Worm (Caenorhabditis elegans) whole organism, L3 larva: ENCODE results near the gene C33F10.14.

Source experiments
- R02D3.7 ChIP-seq: fragments of 150-350 bp; optimal IDR thresholded peaks from 2 replicates; lab custom pipeline; 2014; ENCODE audit warnings: missing biosample characterization, missing genetic modification characterization
- ama-1 ChIP-seq: fragments of 150-350 bp; optimal IDR thresholded peaks from 2 replicates; lab custom pipeline; 2018
- ceh-16 ChIP-seq: sonication (generic microtip); optimal IDR thresholded peaks from 2 replicates; lab custom pipeline; 2017; ENCODE audit warnings: missing biosample characterization, missing genetic modification characterization
- ceh-28 ChIP-seq: fragments of 150-350 bp; optimal IDR thresholded peaks from 2 replicates; lab custom pipeline; 2014; ENCODE audit warnings: missing biosample characterization, missing genetic modification reagents, missing genetic modification characterization
- ceh-82 ChIP-seq: fragments of 150-350 bp; optimal IDR thresholded peaks from 2 replicates; lab custom pipeline; 2014; ENCODE audit warnings: missing biosample characterization, missing genetic modification characterization
- ceh-9 ChIP-seq: sonication (generic microtip); optimal IDR thresholded peaks from 2 replicates; lab custom pipeline; 2018; ENCODE audit warnings: missing biosample characterization, missing genetic modification characterization
- daf-12 ChIP-seq: fragments of 150-350 bp; optimal IDR thresholded peaks from 2 replicates; lab custom pipeline; 2014; ENCODE audit warnings: missing biosample characterization, missing genetic modification reagents, missing genetic modification characterization
- elt-1 ChIP-seq: fragments of 150-350 bp; optimal IDR thresholded peaks from 2 replicates; lab custom pipeline; 2014; ENCODE audit warnings: missing biosample characterization, missing genetic modification characterization
- elt-2 ChIP-seq: sonication (generic microtip); optimal IDR thresholded peaks from 2 replicates; lab custom pipeline; 2016; ENCODE audit warnings: missing genetic modification reagents, mild to moderate bottlenecking, missing genetic modification characterization, missing compliant biosample characterization
- elt-3 ChIP-seq, 3 experiments: fragments of 150-350 bp in 1 of 3; sonication (generic microtip) in 2 of 3; optimal IDR thresholded peaks; 2 replicates in 2 of 3; 4 replicates in 1 of 3; lab custom pipeline; 2014 to 2017; ENCODE audit warnings: missing biosample characterization in 3 of 3, missing genetic modification characterization in 3 of 3
- eor-1 ChIP-seq, 2 experiments: fragments of 150-350 bp; optimal IDR thresholded peaks; 2 replicates each; lab custom pipeline; 2014 to 2018; ENCODE audit warnings: missing biosample characterization in 2 of 2, missing genetic modification characterization in 2 of 2
- fkh-10 ChIP-seq: sonication (generic microtip); optimal IDR thresholded peaks from 2 replicates; lab custom pipeline; 2017; ENCODE audit warnings: missing biosample characterization, missing genetic modification reagents, missing genetic modification characterization
- fkh-2 ChIP-seq: fragments of 150-350 bp; optimal IDR thresholded peaks from 2 replicates; lab custom pipeline; 2014; ENCODE audit warnings: missing biosample characterization, missing genetic modification reagents, missing genetic modification characterization
- fos-1 ChIP-seq: fragments of 150-350 bp; optimal IDR thresholded peaks from 2 replicates; lab custom pipeline; 2014; ENCODE audit warnings: missing biosample characterization, missing genetic modification characterization
- hmg-11 ChIP-seq: sonication (generic microtip); optimal IDR thresholded peaks from 2 replicates; lab custom pipeline; 2016; ENCODE audit warnings: missing genetic modification characterization, missing compliant biosample characterization
- jun-1 ChIP-seq: fragments of 150-350 bp; optimal IDR thresholded peaks from 2 replicates; lab custom pipeline; 2014; ENCODE audit warnings: missing biosample characterization, missing genetic modification reagents, missing genetic modification characterization
- lin-15B ChIP-seq: fragments of 150-350 bp; optimal IDR thresholded peaks from 2 replicates; lab custom pipeline; 2014; ENCODE audit warnings: missing biosample characterization, missing genetic modification characterization
- lin-39 ChIP-seq: fragments of 150-350 bp; optimal IDR thresholded peaks from 2 replicates; lab custom pipeline; 2018; ENCODE audit warnings: missing biosample characterization, missing genetic modification reagents, missing genetic modification characterization
- mdl-1 ChIP-seq: fragments of 150-350 bp; optimal IDR thresholded peaks from 2 replicates; lab custom pipeline; 2014; ENCODE audit warnings: missing biosample characterization, missing genetic modification characterization
- mml-1 ChIP-seq: fragments of 150-350 bp; sonication (generic microtip); optimal IDR thresholded peaks from 3 replicates; lab custom pipeline; 2014; ENCODE audit warnings: missing biosample characterization, missing genetic modification characterization
- nfya-1 ChIP-seq: sonication (generic microtip); optimal IDR thresholded peaks from 2 replicates; lab custom pipeline; 2017; ENCODE audit warnings: missing genetic modification characterization, mild to moderate bottlenecking, missing compliant biosample characterization, antibody characterized with exemption, moderate library complexity; ENCODE audit not compliant: insufficient read depth
- nhr-11 ChIP-seq: fragments of 150-350 bp; optimal IDR thresholded peaks from 2 replicates; lab custom pipeline; 2014; ENCODE audit warnings: missing biosample characterization, missing genetic modification characterization
- nhr-12 ChIP-seq: fragments of 150-350 bp; optimal IDR thresholded peaks from 2 replicates; lab custom pipeline; 2014; ENCODE audit warnings: missing biosample characterization, missing genetic modification characterization
- nhr-23 ChIP-seq: fragments of 150-350 bp; optimal IDR thresholded peaks from 2 replicates; lab custom pipeline; 2014; ENCODE audit warnings: missing biosample characterization, missing genetic modification reagents, missing genetic modification characterization
- nhr-237 ChIP-seq: fragments of 150-350 bp; optimal IDR thresholded peaks from 2 replicates; lab custom pipeline; 2014; ENCODE audit warnings: missing biosample characterization, missing genetic modification characterization
- nhr-25 ChIP-seq: sonication (generic microtip); optimal IDR thresholded peaks from 2 replicates; lab custom pipeline; 2017; ENCODE audit warnings: missing biosample characterization, missing genetic modification characterization
- nhr-28 ChIP-seq: fragments of 150-350 bp; optimal IDR thresholded peaks from 2 replicates; lab custom pipeline; 2014; ENCODE audit warnings: missing biosample characterization, missing genetic modification characterization
- nhr-43 ChIP-seq: sonication (generic microtip); optimal IDR thresholded peaks from 2 replicates; lab custom pipeline; 2016; ENCODE audit warnings: mild to moderate bottlenecking, missing genetic modification characterization, missing compliant biosample characterization; ENCODE audit not compliant: poor library complexity, severe bottlenecking
- nhr-77 ChIP-seq: fragments of 150-350 bp; optimal IDR thresholded peaks from 2 replicates; lab custom pipeline; 2014; ENCODE audit warnings: missing biosample characterization, missing genetic modification characterization
- pha-4 ChIP-seq: fragments of 150-350 bp; optimal IDR thresholded peaks from 2 replicates; lab custom pipeline; 2014; ENCODE audit warnings: missing biosample characterization, missing genetic modification reagents, missing genetic modification characterization
- pqm-1 ChIP-seq: fragments of 150-350 bp; optimal IDR thresholded peaks from 2 replicates; lab custom pipeline; 2017; ENCODE audit warnings: missing biosample characterization, missing genetic modification characterization, inconsistent platforms
- sea-2 ChIP-seq: fragments of 150-350 bp; sonication (generic microtip); optimal IDR thresholded peaks from 4 replicates; lab custom pipeline; 2014; ENCODE audit warnings: missing biosample characterization, missing genetic modification reagents, missing genetic modification characterization
- skn-1 ChIP-seq: fragments of 150-350 bp; optimal IDR thresholded peaks from 2 replicates; lab custom pipeline; 2014; ENCODE audit warnings: missing biosample characterization, missing genetic modification characterization
- snpc-4 ChIP-seq: fragments of 150-350 bp; optimal IDR thresholded peaks from 2 replicates; lab custom pipeline; 2014; ENCODE audit warnings: missing biosample characterization, missing genetic modification characterization
- tbx-2 ChIP-seq: sonication (generic microtip); optimal IDR thresholded peaks from 2 replicates; lab custom pipeline; 2016; ENCODE audit warnings: mild to moderate bottlenecking, missing genetic modification characterization, missing compliant biosample characterization
- unc-39 ChIP-seq: sonication (generic microtip); optimal IDR thresholded peaks from 4 replicates; lab custom pipeline; 2017; ENCODE audit warnings: missing biosample characterization, missing genetic modification characterization
- zag-1 ChIP-seq: fragments of 150-350 bp; optimal IDR thresholded peaks from 2 replicates; lab custom pipeline; 2014; ENCODE audit warnings: missing biosample characterization, missing genetic modification characterization
- ztf-11 ChIP-seq: fragments of 150-350 bp; optimal IDR thresholded peaks from 2 replicates; lab custom pipeline; 2014; ENCODE audit warnings: missing biosample characterization, missing genetic modification characterization
- ztf-4 ChIP-seq: fragments of 150-350 bp; optimal IDR thresholded peaks from 2 replicates; lab custom pipeline; 2014; ENCODE audit warnings: missing biosample characterization, missing genetic modification characterization

Gene C33F10.14

ce11 chrII:4766284-4766683 lies 30.9 kb upstream of the C33F10.14 start, which contains the start of gene ttm-2:
Gene ttm-2 (minus strand): TSS chrII:4766384.
- TF ChIP-seq lin-15B (tag; lab: Kevin White, UChicago), result no peak

- TF ChIP-seq ceh-28, result peak; percentile 27
- no peak for TF ChIP-seq mdl-1 (tag; lab: Kevin White, UChicago)
- no peak for TF ChIP-seq skn-1 (tag; lab: Kevin White, UChicago)
- TF ChIP-seq nhr-23 (tag; lab: Kevin White, UChicago), result peak; percentile 35
- TF ChIP-seq sea-2 (GFP tag; lab: Kevin White, UChicago), result no peak
- TF ChIP-seq nhr-25, result peak; percentile 60
Measured at ce11 chrII:4767612-4768011, 29.6 kb upstream of the C33F10.14 start.

ce11 chrII:4769096-4769495 lies 28.1 kb upstream of the C33F10.14 start:
- TF ChIP-seq elt-2 (tag; lab: Kevin White, UChicago) (peak; percentile 87), unc-39 (tag; lab: Kevin White, UChicago) (no peak), pha-4 (tag; lab: Kevin White, UChicago) (peak; percentile 46), lin-15B (tag; lab: Kevin White, UChicago) (no peak), nhr-23 (tag; lab: Kevin White, UChicago) (peak; percentile 62), ztf-4 (tag; lab: Kevin White, UChicago) (no peak), daf-12 (tag; lab: Kevin White, UChicago) (no peak), fkh-10 (no peak), jun-1 (tag; lab: Kevin White, UChicago) (peak; percentile 39), nhr-25 (peak; percentile 59)

- TF ChIP-seq pha-4 (tag; lab: Kevin White, UChicago) (peak; percentile 69), mml-1 (tag; lab: Kevin White, UChicago) (no peak), ceh-82 (tag; lab: Kevin White, UChicago) (no peak), skn-1 (tag; lab: Kevin White, UChicago) (no peak), hmg-11 (tag; lab: Kevin White, UChicago) (no peak), elt-2 (tag; lab: Kevin White, UChicago) (peak; percentile 99), jun-1 (tag; lab: Kevin White, UChicago) (peak; percentile 24), ama-1 (lab: Kevin White, UChicago) (no peak), eor-1 (tag; optimal IDR thresholded peaks at IDR 0.05; lab: Kevin White, UChicago) (no peak), pqm-1 (tag; lab: Kevin White, UChicago) (peak; percentile 87), lin-15B (tag; lab: Kevin White, UChicago) (no peak), nhr-12 (tag; lab: Kevin White, UChicago) (no peak)
Measured at ce11 chrII:4769886-4770285, 27.3 kb upstream of the C33F10.14 start.

- TF ChIP-seq zag-1 (tag; lab: Kevin White, UChicago) (no peak), nhr-77 (tag; lab: Kevin White, UChicago) (no peak), ztf-11 (tag; lab: Kevin White, UChicago) (no peak), snpc-4 (no peak), eor-1 (tag; optimal IDR thresholded peaks at IDR 0.05; lab: Kevin White, UChicago) (no peak), fos-1 (tag; lab: Kevin White, UChicago) (no peak), jun-1 (tag; lab: Kevin White, UChicago) (no peak), tbx-2 (tag; lab: Kevin White, UChicago) (no peak), nhr-23 (tag; lab: Kevin White, UChicago) (no peak), nhr-28 (tag; lab: Kevin White, UChicago) (no peak), mml-1 (tag; lab: Kevin White, UChicago) (no peak), lin-39 (tag; lab: Kevin White, UChicago) (no peak)
Measured at ce11 chrII:4771282-4771681, 25.9 kb upstream of the C33F10.14 start, which contains the start of gene F26G1.5. Gene F26G1.5 (minus strand): TSS chrII:4771382.

- no peak for TF ChIP-seq nhr-11 (tag; lab: Kevin White, UChicago)
- no peak for TF ChIP-seq snpc-4
- peak in 2 of 3 experiments; percentile 18 to 57 for TF ChIP-seq elt-3 (tag; optimal IDR thresholded peaks at IDR 0.05; lab: Kevin White, UChicago)
- TF ChIP-seq nhr-23 (tag; lab: Kevin White, UChicago), result peak; percentile 9
- TF ChIP-seq R02D3.7 (tag; lab: Kevin White, UChicago), result no peak
- no peak for TF ChIP-seq daf-12 (tag; lab: Kevin White, UChicago)
- TF ChIP-seq elt-1, result peak; percentile 16
- no peak for TF ChIP-seq skn-1 (tag; lab: Kevin White, UChicago)
- no peak for TF ChIP-seq ceh-9 (tag; lab: Kevin White, UChicago)
- no peak for TF ChIP-seq ztf-11 (tag; lab: Kevin White, UChicago)
- no peak for TF ChIP-seq ceh-28
- TF ChIP-seq nhr-25, result peak; percentile 48
- no peak for TF ChIP-seq nhr-12 (tag; lab: Kevin White, UChicago)
- peak; percentile 44 for TF ChIP-seq nhr-43 (tag; lab: Kevin White, UChicago)
- no peak for TF ChIP-seq zag-1 (tag; lab: Kevin White, UChicago)
- TF ChIP-seq nhr-28 (tag; lab: Kevin White, UChicago), result no peak
- TF ChIP-seq nhr-237 (tag; lab: Kevin White, UChicago), result no peak
- no peak for TF ChIP-seq nfya-1
- TF ChIP-seq ceh-16 (tag; lab: Kevin White, UChicago), result no peak
- TF ChIP-seq ceh-82 (tag; lab: Kevin White, UChicago), result no peak
- TF ChIP-seq ama-1 (lab: Kevin White, UChicago), result no peak
- no peak for TF ChIP-seq lin-15B (tag; lab: Kevin White, UChicago)
- no peak for TF ChIP-seq fkh-2 (tag; lab: Kevin White, UChicago)
- TF ChIP-seq mdl-1 (tag; lab: Kevin White, UChicago), result no peak
- no peak for TF ChIP-seq lin-39 (tag; lab: Kevin White, UChicago)
- no peak for TF ChIP-seq jun-1 (tag; lab: Kevin White, UChicago)
- TF ChIP-seq, all 47 proteins: peak for 5
Measured at ce11 chrII:4772441-4772840, 24.7 kb upstream of the C33F10.14 start.
